Worm (Caenorhabditis elegans) whole organism, L4 larva: ENCODE data around the gene R12G8.1.
A peak's percentile ranks its signal among the peaks of the same experiment; 100 is the strongest.

Experiments
- D1046.2 ChIP-seq: fragments of 200-800 bp; sonication (Bioruptor generic); IDR thresholded peaks from 2 replicates; pipeline ENCODE4 v1.3.6; 2022; ENCODE audit warnings: missing genetic modification characterization, missing compliant biosample characterization
- F37D6.2 ChIP-seq: sonication (generic microtip); optimal IDR thresholded peaks from 2 replicates; lab custom pipeline; 2016; ENCODE audit warnings: mild to moderate bottlenecking, missing genetic modification characterization, missing compliant biosample characterization
- F44E2.7 ChIP-seq: fragments of 200-800 bp; sonication (Bioruptor generic); IDR thresholded peaks from 2 replicates; pipeline ENCODE4 v2.1.2; 2022; ENCODE audit warnings: missing genetic modification characterization, missing compliant biosample characterization
- R02D3.7 ChIP-seq: fragments of 150-350 bp; sonication (generic microtip); optimal IDR thresholded peaks from 3 replicates; lab custom pipeline; 2014; ENCODE audit warnings: missing biosample characterization, missing genetic modification characterization
- T26A8.4 ChIP-seq: fragments of 200-800 bp; sonication (Bioruptor generic); IDR thresholded peaks from 2 replicates; pipeline ENCODE4 v1.3.6; 2022; ENCODE audit warnings: missing genetic modification characterization, missing compliant biosample characterization
- ZK337.2 ChIP-seq: fragments of 200-800 bp; sonication (Bioruptor generic); IDR thresholded peaks from 2 replicates; pipeline ENCODE4 v1.3.6; 2022; ENCODE audit warnings: missing genetic modification reagents, missing genetic modification characterization, missing compliant biosample characterization
- aha-1 ChIP-seq: fragments of 150-350 bp; peaks from one replicate; lab custom pipeline; 2014; ENCODE audit warnings: missing biosample characterization, missing genetic modification characterization
- arid-1 ChIP-seq: fragments of 200-800 bp; sonication (Bioruptor generic); conservative IDR thresholded peaks from 2 replicates; pipeline ENCODE4 v1.3.6; 2022; ENCODE audit warnings: missing genetic modification reagents, missing genetic modification characterization, missing compliant biosample characterization
- ceh-62 ChIP-seq: sonication (generic microtip); optimal IDR thresholded peaks from 2 replicates; lab custom pipeline; 2017; ENCODE audit warnings: missing biosample characterization, missing genetic modification characterization
- cey-2 ChIP-seq: sonication (generic microtip); optimal IDR thresholded peaks from 3 replicates; lab custom pipeline; 2017; ENCODE audit warnings: missing genetic modification characterization, mild to moderate bottlenecking, missing compliant biosample characterization, antibody characterized with exemption, borderline replicate concordance; ENCODE audit not compliant: insufficient read depth
- ctbp-1 ChIP-seq: fragments of 200-800 bp; sonication (Bioruptor generic); IDR thresholded peaks from 2 replicates; pipeline ENCODE4 v1.3.6; 2022; ENCODE audit warnings: missing genetic modification reagents, missing genetic modification characterization, missing compliant biosample characterization
- daf-16 ChIP-seq, 3 experiments: sonication (generic microtip); optimal IDR thresholded peaks; 2 replicates each; lab custom pipeline; 2016 to 2017; ENCODE audit warnings: missing genetic modification characterization in 3 of 3, missing genetic modification reagents in 3 of 3, mild to moderate bottlenecking in 2 of 3, missing compliant biosample characterization in 2 of 3, missing biosample characterization in 1 of 3, moderate library complexity in 1 of 3
- daf-19 ChIP-seq: fragments of 200-800 bp; sonication (Bioruptor generic); conservative IDR thresholded peaks from 2 replicates; pipeline ENCODE4 v1.3.6; 2022; ENCODE audit warnings: missing genetic modification characterization, missing compliant biosample characterization
- dve-1 ChIP-seq: sonication (generic microtip); optimal IDR thresholded peaks from 2 replicates; lab custom pipeline; 2017; ENCODE audit warnings: antibody characterized with exemption, mild to moderate bottlenecking, missing genetic modification characterization, missing compliant biosample characterization; ENCODE audit not compliant: insufficient read depth
- egl-27 ChIP-seq: sonication (generic microtip); optimal IDR thresholded peaks from 3 replicates; lab custom pipeline; 2017; ENCODE audit warnings: missing biosample characterization, missing genetic modification reagents, missing genetic modification characterization
- hlh-11 ChIP-seq: fragments of 200-800 bp; sonication (Bioruptor generic); optimal IDR thresholded peaks from 2 replicates; lab custom pipeline; 2018; ENCODE audit warnings: mild to moderate bottlenecking, missing genetic modification characterization, missing compliant biosample characterization
- lin-1 ChIP-seq: fragments of 200-800 bp; sonication (Bioruptor generic); IDR thresholded peaks from 2 replicates; pipeline ENCODE4 v1.3.6; 2022; ENCODE audit warnings: missing genetic modification reagents, missing genetic modification characterization, missing compliant biosample characterization
- lin-15B ChIP-seq: fragments of 150-350 bp; sonication (generic microtip); optimal IDR thresholded peaks from 3 replicates; lab custom pipeline; 2014; ENCODE audit warnings: missing biosample characterization, missing genetic modification characterization
- lin-29 ChIP-seq: fragments of 200-800 bp; sonication (Bioruptor generic); IDR thresholded peaks from 2 replicates; pipeline ENCODE4 v1.3.6; 2022; ENCODE audit warnings: missing genetic modification reagents, missing genetic modification characterization, missing compliant biosample characterization
- lsy-2 ChIP-seq, 2 experiments: fragments of 150-350 bp in 1 of 2; sonication (generic microtip) in 1 of 2; optimal IDR thresholded peaks; 2 replicates each; lab custom pipeline; 2014 to 2017; ENCODE audit warnings: missing biosample characterization in 2 of 2, missing genetic modification characterization in 2 of 2
- madf-5 ChIP-seq, 2 experiments: fragments of 200-800 bp; sonication (Bioruptor generic); IDR thresholded peaks; 2 replicates each; pipeline ENCODE4 v1.3.6; 2022; ENCODE audit warnings: missing compliant biosample characterization in 2 of 2, missing genetic modification characterization in 2 of 2
- madf-9 ChIP-seq: fragments of 200-800 bp; sonication (Bioruptor generic); conservative IDR thresholded peaks from 2 replicates; pipeline ENCODE4 v1.3.6; 2022; ENCODE audit warnings: missing genetic modification reagents, missing genetic modification characterization, missing compliant biosample characterization
- mdt-29 ChIP-seq: fragments of 200-800 bp; sonication (Bioruptor generic); IDR thresholded peaks from 2 replicates; pipeline ENCODE4 v1.3.6; 2022; ENCODE audit warnings: missing genetic modification reagents, missing genetic modification characterization, missing compliant biosample characterization
- mep-1 ChIP-seq: fragments of 150-350 bp; sonication (generic microtip); optimal IDR thresholded peaks from 3 replicates; lab custom pipeline; 2014; ENCODE audit warnings: missing biosample characterization, missing genetic modification characterization
- mxl-2 ChIP-seq: fragments of 200-800 bp; sonication (Bioruptor generic); conservative IDR thresholded peaks from 2 replicates; pipeline ENCODE4 v1.3.6; 2022; ENCODE audit warnings: missing genetic modification reagents, missing genetic modification characterization, missing compliant biosample characterization
- nhr-237 ChIP-seq: sonication (generic microtip); optimal IDR thresholded peaks from 2 replicates; lab custom pipeline; 2017; ENCODE audit warnings: missing biosample characterization, missing genetic modification characterization
- nhr-48 ChIP-seq: sonication (generic microtip); optimal IDR thresholded peaks from 2 replicates; lab custom pipeline; 2016; ENCODE audit warnings: mild to moderate bottlenecking, missing genetic modification characterization, missing compliant biosample characterization
- nhr-77 ChIP-seq: fragments of 150-350 bp; optimal IDR thresholded peaks from 2 replicates; lab custom pipeline; 2014; ENCODE audit warnings: missing biosample characterization, missing genetic modification characterization
- saeg-2 ChIP-seq: fragments of 200-800 bp; sonication (Bioruptor generic); IDR thresholded peaks from 2 replicates; pipeline ENCODE4 v1.3.6; 2022; ENCODE audit warnings: missing genetic modification reagents, missing genetic modification characterization, missing compliant biosample characterization
- skn-1 ChIP-seq: fragments of 150-350 bp; optimal IDR thresholded peaks from 2 replicates; lab custom pipeline; 2014; ENCODE audit warnings: missing biosample characterization, missing genetic modification characterization
- snpc-4 ChIP-seq: fragments of 150-350 bp; optimal IDR thresholded peaks from 2 replicates; lab custom pipeline; 2014; ENCODE audit warnings: missing biosample characterization, missing genetic modification characterization
- unc-130 ChIP-seq: sonication (generic microtip); optimal IDR thresholded peaks from 2 replicates; lab custom pipeline; 2016; ENCODE audit warnings: missing genetic modification reagents, missing genetic modification characterization, missing compliant biosample characterization
- unc-62 ChIP-seq, 3 experiments: fragments of 150-350 bp in 1 of 3; sonication (generic microtip); optimal IDR thresholded peaks in 2 of 3; peaks in 1 of 3; 1 replicate in 1 of 3; 2 replicates in 2 of 3; lab custom pipeline; 2014 to 2017; ENCODE audit warnings: missing biosample characterization in 3 of 3, missing genetic modification characterization in 3 of 3, missing genetic modification reagents in 3 of 3, missing genotype in 1 of 3
- zip-2 ChIP-seq: fragments of 150-350 bp; optimal IDR thresholded peaks from 2 replicates; lab custom pipeline; 2014; ENCODE audit warnings: missing biosample characterization, missing genetic modification characterization
- ztf-11 ChIP-seq: fragments of 150-350 bp; optimal IDR thresholded peaks from 2 replicates; lab custom pipeline; 2014; ENCODE audit warnings: missing biosample characterization, missing genetic modification characterization
- ztf-7 ChIP-seq: fragments of 150-350 bp; optimal IDR thresholded peaks from 2 replicates; lab custom pipeline; 2014; ENCODE audit warnings: missing biosample characterization, missing genetic modification characterization

R12G8.1 gene

ce11 chrV:17780285-17780684 lies 31.2 kb upstream of the R12G8.1 start (continued):
- peak; percentile 22 for TF ChIP-seq mep-1 (tag; lab: Kevin White, UChicago)
- no peak for TF ChIP-seq lin-29 (GFP tag; lab: Robert Waterston, UW)
- TF ChIP-seq unc-62 (GFP tag; optimal IDR thresholded peaks at IDR 0.05 in 1 of 2; lab: Kevin White, UChicago): peak in 1 of 2 experiments; percentile 30
- no peak for TF ChIP-seq unc-62 (tag; optimal IDR thresholded peaks at IDR 0.05; lab: Kevin White, UChicago)
- TF ChIP-seq ztf-7: no peak
- no peak for TF ChIP-seq nhr-237 (tag; lab: Kevin White, UChicago)
- TF ChIP-seq madf-9 (GFP tag; lab: Robert Waterston, UW): no peak
- no peak for TF ChIP-seq hlh-11 (tag; lab: Kevin White, UChicago)
- TF ChIP-seq aha-1 (tag; lab: Kevin White, UChicago): peak; percentile 13
- no peak for TF ChIP-seq T26A8.4 (GFP tag; lab: Robert Waterston, UW)
- TF ChIP-seq D1046.2 (GFP tag; lab: Robert Waterston, UW): no peak
- no peak for TF ChIP-seq saeg-2
- TF ChIP-seq skn-1 (tag; lab: Kevin White, UChicago): no peak
- no peak for TF ChIP-seq R02D3.7
- TF ChIP-seq daf-19 (GFP tag; lab: Robert Waterston, UW): no peak
- TF ChIP-seq daf-16 (GFP tag; optimal IDR thresholded peaks at IDR 0.05; lab: Kevin White, UChicago): no peak
- peak; percentile 21 for TF ChIP-seq daf-16 (tag; optimal IDR thresholded peaks at IDR 0.05; lab: Kevin White, UChicago)
- TF ChIP-seq snpc-4: no peak
- no peak for TF ChIP-seq nhr-48 (tag; lab: Kevin White, UChicago)
- no peak for TF ChIP-seq unc-130 (GFP tag; lab: Kevin White, UChicago)
- no peak for TF ChIP-seq egl-27 (tag; lab: Kevin White, UChicago)
- TF ChIP-seq ZK337.2 (GFP tag; lab: Robert Waterston, UW): no peak
- no peak for TF ChIP-seq mdt-29 (GFP tag; lab: Robert Waterston, UW)
- peak; percentile 47 for TF ChIP-seq dve-1 (tag; lab: Kevin White, UChicago)
- TF ChIP-seq arid-1 (GFP tag; lab: Robert Waterston, UW): no peak
- no peak for TF ChIP-seq ceh-62 (tag; lab: Kevin White, UChicago)

ce11 chrV:17777624-17778023 lies 28.6 kb upstream of the R12G8.1 start, which contains the start of gene C47A10.12:
TSS of gene C47A10.12 (plus strand) at chrV:17777924.
- TF ChIP-seq aha-1 (tag; lab: Kevin White, UChicago) (peak; percentile 4), F37D6.2 (no peak)

ce11 chrV:17777127-17777526 lies 28.1 kb upstream of the R12G8.1 start, which contains the start of gene ddo-1:
TSS of gene ddo-1 (minus strand) at chrV:17777227.
- TF ChIP-seq cey-2 (tag; lab: Kevin White, UChicago): no peak
- no peak for TF ChIP-seq mxl-2 (GFP tag; lab: Robert Waterston, UW)
- TF ChIP-seq madf-5 (GFP tag; IDR thresholded peaks at IDR 0.05; lab: Robert Waterston, UW): no peak
- TF ChIP-seq F44E2.7 (GFP tag; lab: Robert Waterston, UW): no peak
- no peak for TF ChIP-seq ztf-11 (tag; lab: Kevin White, UChicago)
- no peak for TF ChIP-seq madf-9 (GFP tag; lab: Robert Waterston, UW)
- TF ChIP-seq lin-1 (GFP tag; lab: Robert Waterston, UW): no peak
- no peak for TF ChIP-seq zip-2 (tag; lab: Kevin White, UChicago)
- TF ChIP-seq daf-16 (GFP tag; optimal IDR thresholded peaks at IDR 0.05; lab: Kevin White, UChicago): no peak
- TF ChIP-seq daf-16 (tag; optimal IDR thresholded peaks at IDR 0.05; lab: Kevin White, UChicago): no peak
- TF ChIP-seq nhr-77 (tag; lab: Kevin White, UChicago): no peak
- no peak for TF ChIP-seq lsy-2 (tag; optimal IDR thresholded peaks at IDR 0.05; lab: Kevin White, UChicago)
- no peak for TF ChIP-seq lin-15B
- no peak for TF ChIP-seq mep-1 (tag; lab: Kevin White, UChicago)
- TF ChIP-seq ctbp-1: no peak
- TF ChIP-seq daf-19 (GFP tag; lab: Robert Waterston, UW): no peak
